Fruit fly (Drosophila melanogaster): ENCODE measurements around the gene CG31142.

- TF ChIP-seq pan (optimal IDR thresholded peaks at IDR 0.05) = no peak
- TF ChIP-seq CG8478 (optimal IDR thresholded peaks at IDR 0.05) = no peak
Observed at dm6 chr3R:23920387-23920786, 8.7 kb upstream of the CG31142 start.
